Fruit fly (Drosophila melanogaster): ENCODE results near the gene Marf.
A peak's percentile ranks its signal among the peaks of the same experiment; 100 is the strongest.

Marf gene

DNA sequence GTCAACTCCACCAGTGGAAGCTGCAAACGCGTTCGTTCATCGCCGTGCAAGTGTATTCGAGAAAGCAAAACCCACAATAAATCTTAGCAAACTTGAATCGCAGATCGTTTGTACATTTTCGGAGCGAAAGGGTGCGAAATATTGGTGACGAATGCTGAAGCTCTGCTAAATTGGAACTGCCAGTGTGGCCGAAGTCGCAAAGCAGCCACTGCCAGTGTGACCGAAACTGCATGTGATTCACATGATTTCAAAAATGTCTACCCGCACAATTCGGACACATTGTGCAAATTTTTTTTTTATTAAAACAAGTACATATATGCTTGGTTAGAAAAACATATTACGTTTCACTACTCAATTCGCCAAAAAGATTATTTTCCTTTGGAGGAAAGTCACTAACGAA lies 4.5 kb upstream of the Marf start (continued):
- TF ChIP-seq Hr3 (GFP tag; optimal IDR thresholded peaks at IDR 0.05) (no peak), bcd (GFP tag; optimal IDR thresholded peaks at IDR 0.05) (no peak), Trl (optimal IDR thresholded peaks at IDR 0.05) (no peak), Trl (GFP tag; optimal IDR thresholded peaks at IDR 0.05) (no peak), CG34224 (GFP tag; IDR thresholded peaks at IDR 0.05; ENCODE audit: partially characterized antibody) (peak; percentile 51; the same call in 2 of the 3 replicates), gfzf (GFP tag; optimal IDR thresholded peaks at IDR 0.05) (peak; percentile 38), Rfx (GFP tag; IDR thresholded peaks at IDR 0.05) (no peak), Scr (GFP tag; IDR thresholded peaks at IDR 0.05; ENCODE audit: partially characterized antibody) (peak; percentile 46), CG12659 (GFP tag; optimal IDR thresholded peaks at IDR 0.05) (no peak), wek (GFP tag; optimal IDR thresholded peaks at IDR 0.05) (no peak), CG15696 (tag; optimal IDR thresholded peaks at IDR 0.05) (no peak), zfh2 (GFP tag; optimal IDR thresholded peaks at IDR 0.05) (no peak), CG33213 (GFP tag; optimal IDR thresholded peaks at IDR 0.05) (no peak), ro (GFP tag; IDR thresholded peaks at IDR 0.05) (no peak), Nf-YB (GFP tag; optimal IDR thresholded peaks at IDR 0.05) (no peak), pros (GFP tag; optimal IDR thresholded peaks at IDR 0.05) (no peak), CG14965 (GFP tag; optimal IDR thresholded peaks at IDR 0.05; ENCODE audit: borderline replicate concordance) (no peak), oc (tag; optimal IDR thresholded peaks at IDR 0.05) (no peak), salm (tag; optimal IDR thresholded peaks at IDR 0.05) (no peak), MBD-R2 (GFP tag; IDR thresholded peaks at IDR 0.05) (no peak), lab (GFP tag; optimal IDR thresholded peaks at IDR 0.05) (no peak), CG8290 (GFP tag; optimal IDR thresholded peaks at IDR 0.05) (no peak), CG8290 (tag; optimal IDR thresholded peaks at IDR 0.05) (peak in 1 of 2 experiments; percentile 43), CG11398 (GFP tag; optimal IDR thresholded peaks at IDR 0.05) (no peak), prd (optimal IDR thresholded peaks at IDR 0.05) (no peak), prd (GFP tag; IDR thresholded peaks at IDR 0.05) (no peak), Lim3 (GFP tag; IDR thresholded peaks at IDR 0.05) (no peak), CG5180 (GFP tag; optimal IDR thresholded peaks at IDR 0.05) (no peak), CG3281 (GFP tag; optimal IDR thresholded peaks at IDR 0.05) (no peak), D19A (tag; optimal IDR thresholded peaks at IDR 0.05) (no peak), Sry-δ (GFP tag; optimal IDR thresholded peaks at IDR 0.05) (no peak), CG30403 (GFP tag; optimal IDR thresholded peaks at IDR 0.05) (no peak), Lhr (GFP tag; optimal IDR thresholded peaks at IDR 0.05) (no peak), gcm2 (GFP tag; optimal IDR thresholded peaks at IDR 0.05) (no peak), CG12104 (GFP tag; optimal IDR thresholded peaks at IDR 0.05) (no peak), btn (GFP tag; optimal IDR thresholded peaks at IDR 0.05) (no peak), CG12744 (GFP tag; optimal IDR thresholded peaks at IDR 0.05) (no peak), dmrt11E (tag; optimal IDR thresholded peaks at IDR 0.05) (no peak), B-H2 (GFP tag; optimal IDR thresholded peaks at IDR 0.05) (no peak), CG17186 (GFP tag; optimal IDR thresholded peaks at IDR 0.05) (no peak), stwl (tag; optimal IDR thresholded peaks at IDR 0.05) (peak; percentile 100), sc (optimal IDR thresholded peaks at IDR 0.05) (no peak), sc (GFP tag; optimal IDR thresholded peaks at IDR 0.05) (no peak), chn (GFP tag; optimal IDR thresholded peaks at IDR 0.05) (no peak), Drgx (GFP tag; IDR thresholded peaks at IDR 0.05) (no peak), Dll (GFP tag; IDR thresholded peaks at IDR 0.05; ENCODE audit: partially characterized antibody) (0 out of 4 replicates have a peak, but pooled peaks have one; percentile 18), pzg (GFP tag; optimal IDR thresholded peaks at IDR 0.05) (peak; percentile 14), CG3847 (GFP tag; IDR thresholded peaks at IDR 0.05) (no peak), CG16779 (GFP tag; IDR thresholded peaks at IDR 0.05) (no peak), CG11456 (GFP tag; IDR thresholded peaks at IDR 0.05) (no peak), CG14050 (GFP tag; IDR thresholded peaks at IDR 0.05) (no peak), pita (GFP tag; optimal IDR thresholded peaks at IDR 0.05) (no peak), CG9437 (GFP tag; optimal IDR thresholded peaks at IDR 0.05) (no peak)

All from whole organism, embryonic.